Fruit fly (Drosophila melanogaster) whole organism, embryonic: ENCODE measurements around the gene PIG-B.

Source experiments
- B-H1 ChIP-seq: fragments of 200-800 bp; sonication (Bioruptor generic); IDR thresholded peaks from 3 replicates; pipeline ENCODE4 v1.3.6; 2022; ENCODE audit warnings: missing biosample characterization, missing genetic modification characterization
- B-H2 ChIP-seq: fragments of 200-800 bp; sonication (Bioruptor generic); optimal IDR thresholded peaks from 2 replicates; lab custom pipeline; 2018; ENCODE audit warnings: missing biosample characterization, mild to moderate bottlenecking, missing genetic modification characterization
- Blimp-1 ChIP-seq: fragments of 200-800 bp; sonication (Bioruptor generic); optimal IDR thresholded peaks from 3 replicates; lab custom pipeline; 2018; ENCODE audit warnings: missing biosample characterization, missing genetic modification characterization, mild to moderate bottlenecking, moderate library complexity, missing genetic modification reagents
- Bteb2 ChIP-seq: fragments of 200-800 bp; sonication (Bioruptor generic); optimal IDR thresholded peaks from 2 replicates; lab custom pipeline; 2016; ENCODE audit warnings: missing biosample characterization, missing genetic modification characterization
- CG10274 ChIP-seq: fragments of 200-800 bp; sonication (Bioruptor generic); optimal IDR thresholded peaks from 3 replicates; lab custom pipeline; 2017; ENCODE audit warnings: missing biosample characterization, mild to moderate bottlenecking, missing genetic modification characterization
- CG10321 ChIP-seq: fragments of 200-800 bp; sonication (Bioruptor generic); IDR thresholded peaks from 2 replicates; pipeline ENCODE4 v1.3.6; 2022; ENCODE audit warnings: missing biosample characterization, missing genetic modification characterization
- CG10431 ChIP-seq: fragments of 200-800 bp; sonication (Bioruptor generic); optimal IDR thresholded peaks from 3 replicates; lab custom pipeline; 2018; ENCODE audit warnings: missing biosample characterization, mild to moderate bottlenecking, missing genetic modification characterization
- CG10979 ChIP-seq: fragments of 200-800 bp; sonication (Bioruptor generic); optimal IDR thresholded peaks from 2 replicates; lab custom pipeline; 2018; ENCODE audit warnings: missing biosample characterization, mild to moderate bottlenecking, missing genetic modification characterization, moderate library complexity
- CG11696 ChIP-seq: fragments of 200-800 bp; sonication (Bioruptor generic); IDR thresholded peaks from 2 replicates; pipeline ENCODE4 v1.3.6; 2022; ENCODE audit warnings: missing biosample characterization, missing genetic modification characterization
- CG12299 ChIP-seq: fragments of 200-800 bp; sonication (Bioruptor generic); optimal IDR thresholded peaks from 2 replicates; lab custom pipeline; 2018; ENCODE audit warnings: missing biosample characterization, mild to moderate bottlenecking, missing genetic modification characterization
- CG12659 ChIP-seq: fragments of 200-800 bp; sonication (Bioruptor generic); optimal IDR thresholded peaks from 3 replicates; lab custom pipeline; 2017; ENCODE audit warnings: mild to moderate bottlenecking, missing biosample characterization, missing genetic modification reagents, missing genetic modification characterization
- CG12942 ChIP-seq: fragments of 200-800 bp; sonication (Bioruptor generic); optimal IDR thresholded peaks from 3 replicates; lab custom pipeline; 2016; ENCODE audit warnings: missing biosample characterization, missing genetic modification characterization
- CG15011 ChIP-seq: fragments of 200-800 bp; sonication (Bioruptor generic); optimal IDR thresholded peaks from 3 replicates; lab custom pipeline; 2018; ENCODE audit warnings: missing biosample characterization, mild to moderate bottlenecking, missing genetic modification characterization
- CG17359 ChIP-seq: fragments of 200-800 bp; sonication (Bioruptor generic); optimal IDR thresholded peaks from 3 replicates; lab custom pipeline; 2018; ENCODE audit warnings: missing biosample characterization, mild to moderate bottlenecking, missing genetic modification characterization, moderate library complexity
- CG2875 ChIP-seq: fragments of 200-800 bp; sonication (Bioruptor generic); optimal IDR thresholded peaks from 2 replicates; lab custom pipeline; 2017; ENCODE audit warnings: missing biosample characterization, mild to moderate bottlenecking, missing genetic modification characterization, missing genetic modification reagents
- CG31224 ChIP-seq: fragments of 200-800 bp; sonication (Bioruptor generic); IDR thresholded peaks from 2 replicates; pipeline ENCODE4 v1.3.6; 2022; ENCODE audit warnings: missing biosample characterization, missing genetic modification characterization
- CG6254 ChIP-seq: fragments of 200-800 bp; sonication (Bioruptor generic); optimal IDR thresholded peaks from 3 replicates; lab custom pipeline; 2017; ENCODE audit warnings: mild to moderate bottlenecking, missing biosample characterization, missing genetic modification reagents, missing genetic modification characterization
- D ChIP-seq, 2 experiments: fragments of 200-800 bp in 1 of 2; fragments of >200 bp in 1 of 2; sonication (Bioruptor generic) in 1 of 2; optimal IDR thresholded peaks; 2 replicates in 1 of 2; 3 replicates in 1 of 2; lab custom pipeline; 2017; ENCODE audit warnings: mild to moderate bottlenecking in 1 of 2, missing biosample characterization in 1 of 2, missing genetic modification characterization in 1 of 2, missing genetic modification reagents in 1 of 2
- E2f2 ChIP-seq: fragments of 200-800 bp; sonication (Bioruptor generic); IDR thresholded peaks from 2 replicates; pipeline ENCODE4 v1.3.6; 2022; ENCODE audit warnings: missing biosample characterization, missing genetic modification characterization
- Eip74EF ChIP-seq, 2 experiments: fragments of 200-800 bp in 1 of 2; fragments of >200 bp in 1 of 2; sonication (Bioruptor generic) in 1 of 2; optimal IDR thresholded peaks; 2 replicates each; lab custom pipeline; 2017 to 2019; ENCODE audit warnings: missing biosample characterization in 2 of 2, missing genetic modification characterization in 2 of 2, mild to moderate bottlenecking in 1 of 2, moderate library complexity in 1 of 2
- Hr39 ChIP-seq: fragments of >200 bp; optimal IDR thresholded peaks from 2 replicates; lab custom pipeline; 2017
- Kr ChIP-seq: fragments of 200-800 bp; sonication (Bioruptor generic); optimal IDR thresholded peaks from 2 replicates; lab custom pipeline; 2017; ENCODE audit warnings: missing biosample characterization, mild to moderate bottlenecking, missing genetic modification characterization
- Lhr ChIP-seq: fragments of 200-800 bp; sonication (Bioruptor generic); optimal IDR thresholded peaks from 3 replicates; lab custom pipeline; 2017; ENCODE audit warnings: mild to moderate bottlenecking, missing biosample characterization, missing genetic modification reagents, missing genetic modification characterization
- Myb ChIP-seq: fragments of 200-800 bp; sonication (Bioruptor generic); optimal IDR thresholded peaks from 2 replicates; lab custom pipeline; 2016; ENCODE audit warnings: missing biosample characterization, missing genetic modification characterization
- Nf-YB ChIP-seq: fragments of 200-800 bp; sonication (Bioruptor generic); optimal IDR thresholded peaks from 3 replicates; lab custom pipeline; 2019; ENCODE audit warnings: missing biosample characterization, mild to moderate bottlenecking, missing genetic modification characterization, moderate library complexity
- Nf-YC ChIP-seq: fragments of 200-800 bp; optimal IDR thresholded peaks from 3 replicates; lab custom pipeline; 2019; ENCODE audit warnings: missing biosample characterization, mild to moderate bottlenecking, missing genetic modification characterization, moderate library complexity
- ato ChIP-seq: fragments of 200-800 bp; sonication (Bioruptor generic); IDR thresholded peaks from 2 replicates; pipeline ENCODE4 v1.3.6; 2022; ENCODE audit warnings: missing biosample characterization, missing genetic modification characterization; ENCODE audit not compliant: partially characterized antibody
- btn ChIP-seq: fragments of 200-800 bp; sonication (Bioruptor generic); optimal IDR thresholded peaks from 2 replicates; lab custom pipeline; 2016; ENCODE audit warnings: missing biosample characterization, missing genetic modification characterization
- cg ChIP-seq: fragments of 200-800 bp; sonication (Bioruptor generic); optimal IDR thresholded peaks from 3 replicates; lab custom pipeline; 2019; ENCODE audit warnings: missing biosample characterization, mild to moderate bottlenecking, missing genetic modification characterization, moderate library complexity
- corto ChIP-seq: fragments of 200-800 bp; sonication (Bioruptor generic); optimal IDR thresholded peaks from 2 replicates; lab custom pipeline; 2016; ENCODE audit warnings: missing biosample characterization, mild to moderate bottlenecking, missing genetic modification characterization, moderate library complexity
- dati ChIP-seq: fragments of 200-800 bp; sonication (Bioruptor generic); IDR thresholded peaks from 2 replicates; pipeline ENCODE4 v1.3.6; 2022; ENCODE audit warnings: missing biosample characterization, missing genetic modification characterization
- dimm ChIP-seq: fragments of 200-800 bp; sonication (Bioruptor generic); IDR thresholded peaks from 2 replicates; pipeline ENCODE4 v1.3.6; 2022; ENCODE audit warnings: missing biosample characterization, missing genetic modification characterization
- fru ChIP-seq: fragments of >200 bp; optimal IDR thresholded peaks from 2 replicates; lab custom pipeline; 2017
- her ChIP-seq: fragments of 200-800 bp; sonication (Bioruptor generic); optimal IDR thresholded peaks from 2 replicates; lab custom pipeline; 2016; ENCODE audit warnings: missing biosample characterization, missing genetic modification characterization
- jumu ChIP-seq: fragments of 200-800 bp; sonication (Bioruptor generic); optimal IDR thresholded peaks from 3 replicates; lab custom pipeline; 2016; ENCODE audit warnings: missing biosample characterization, missing genetic modification characterization
- lbe ChIP-seq: fragments of 200-800 bp; sonication (Bioruptor generic); optimal IDR thresholded peaks from 2 replicates; lab custom pipeline; 2016; ENCODE audit warnings: missing biosample characterization, mild to moderate bottlenecking, missing genetic modification characterization
- nom ChIP-seq: fragments of 200-800 bp; sonication (Bioruptor generic); optimal IDR thresholded peaks from 2 replicates; lab custom pipeline; 2017; ENCODE audit warnings: missing biosample characterization, missing genetic modification characterization, mild to moderate bottlenecking, moderate library complexity, missing genetic modification reagents
- pros ChIP-seq: fragments of 200-800 bp; sonication (Bioruptor generic); optimal IDR thresholded peaks from 3 replicates; lab custom pipeline; 2019; ENCODE audit warnings: missing biosample characterization, mild to moderate bottlenecking, missing genetic modification characterization, moderate library complexity
- ranshi ChIP-seq: fragments of 200-800 bp; sonication (Bioruptor generic); IDR thresholded peaks from 2 replicates; pipeline ENCODE4 v1.3.6; 2022; ENCODE audit warnings: missing biosample characterization, missing genetic modification characterization
- repo ChIP-seq: fragments of 200-800 bp; sonication (Bioruptor generic); optimal IDR thresholded peaks from 2 replicates; lab custom pipeline; 2016; ENCODE audit warnings: missing biosample characterization, missing genetic modification characterization
- ro ChIP-seq: fragments of 200-800 bp; sonication (Bioruptor generic); IDR thresholded peaks from 2 replicates; pipeline ENCODE4 v1.3.6; 2022; ENCODE audit warnings: missing biosample characterization, missing genetic modification characterization
- salm ChIP-seq: fragments of 200-800 bp; sonication (Bioruptor generic); optimal IDR thresholded peaks from 2 replicates; lab custom pipeline; 2018; ENCODE audit warnings: missing biosample characterization, mild to moderate bottlenecking, missing genetic modification characterization
- shn ChIP-seq: fragments of 200-800 bp; sonication (Bioruptor generic); optimal IDR thresholded peaks from 3 replicates; lab custom pipeline; 2016; ENCODE audit warnings: missing biosample characterization, missing genetic modification characterization
- slbo ChIP-seq: fragments of 200-800 bp; sonication (Bioruptor generic); IDR thresholded peaks from 2 replicates; pipeline ENCODE4 v1.3.6; 2022; ENCODE audit warnings: missing biosample characterization, missing genetic modification characterization
- usp ChIP-seq: fragments of >200 bp; optimal IDR thresholded peaks from 2 replicates; lab custom pipeline; 2017; ENCODE audit warnings: missing biosample characterization, missing genetic modification characterization
- wor ChIP-seq: fragments of 200-800 bp; sonication (Bioruptor generic); IDR thresholded peaks from 2 replicates; pipeline ENCODE4 v1.3.6; 2022; ENCODE audit warnings: missing biosample characterization, missing genetic modification characterization

Gene PIG-B

DNA sequence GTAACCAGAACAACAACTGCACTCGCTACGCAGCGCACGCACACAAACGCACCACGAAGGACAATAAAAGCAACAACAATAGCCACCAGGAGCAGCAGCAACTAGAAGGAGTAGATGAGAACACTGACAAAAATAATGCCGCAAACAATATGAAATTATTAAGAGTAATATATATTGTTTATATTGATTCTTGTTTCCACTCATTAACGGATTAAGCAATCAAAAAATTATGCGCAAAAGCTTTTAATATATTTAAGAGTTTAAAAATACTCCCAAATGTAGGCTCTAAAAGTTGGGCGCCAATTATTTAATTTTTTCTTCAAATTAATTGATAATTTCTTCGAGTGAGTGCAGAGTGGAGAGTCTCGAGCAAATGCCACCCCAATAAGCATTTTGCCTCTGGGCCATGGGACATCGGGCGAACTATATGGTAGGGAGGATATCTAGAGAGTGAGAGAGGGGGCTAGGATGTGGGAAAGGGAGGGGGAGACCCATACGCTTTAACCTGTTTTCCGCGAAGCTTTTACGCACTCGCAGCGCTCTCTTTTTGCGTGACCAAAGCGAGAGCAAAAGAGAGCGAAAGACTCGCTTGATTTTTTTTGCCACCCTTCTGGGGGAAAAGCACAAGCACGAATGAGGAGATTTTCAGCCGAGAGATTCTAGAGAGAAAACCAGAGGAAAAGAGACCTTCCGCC is 13.9 kb downstream of the PIG-B start, which contains the start of gene Rdh (continued):
- TF ChIP-seq jumu, result no peak
- TF ChIP-seq D (optimal IDR thresholded peaks at IDR 0.05; lab: Kevin White, UChicago), result no peak
- peak; percentile 84 for TF ChIP-seq D (GFP tag; optimal IDR thresholded peaks at IDR 0.05; lab: Kevin White, UChicago)
- TF ChIP-seq fru (lab: Kevin White, UChicago), result no peak
- no peak for TF ChIP-seq Hr39 (lab: Kevin White, UChicago)
- TF ChIP-seq CG12299 (tag; lab: Kevin White, UChicago), result peak; percentile 75
- TF ChIP-seq CG10274 (GFP tag; lab: Kevin White, UChicago), result peak; percentile 50
- peak; percentile 85 for TF ChIP-seq CG10979 (tag; lab: Kevin White, UChicago)
- TF ChIP-seq repo, result no peak
- TF ChIP-seq cg (GFP tag; lab: Kevin White, UChicago), result peak; percentile 28
- no peak for TF ChIP-seq nom (GFP tag; lab: Kevin White, UChicago)
- peak; percentile 58 for TF ChIP-seq CG2875 (GFP tag; lab: Kevin White, UChicago)
- no peak for TF ChIP-seq ro
- peak; percentile 79 for TF ChIP-seq Blimp-1
- peak; percentile 45 for TF ChIP-seq wor (GFP tag; lab: Robert Waterston, UW)
- peak; percentile 85 for TF ChIP-seq CG12659 (GFP tag; lab: Kevin White, UChicago)
- TF ChIP-seq dati (GFP tag; lab: Robert Waterston, UW), result no peak
- peak; percentile 22 for TF ChIP-seq Lhr
- peak; percentile 19 for TF ChIP-seq Bteb2 (GFP tag; lab: Kevin White, UChicago)
- TF ChIP-seq dimm, result no peak
- TF ChIP-seq salm (tag; lab: Kevin White, UChicago), result peak; percentile 64
- peak; percentile 79 for TF ChIP-seq CG17359 (tag; lab: Kevin White, UChicago)
- TF ChIP-seq CG31224, result peak; percentile 15; the same call in 1 of the 2 replicates
- no peak for TF ChIP-seq CG10321
- TF ChIP-seq shn (GFP tag; lab: Kevin White, UChicago), result no peak
- peak; percentile 71 for TF ChIP-seq ranshi
- TF ChIP-seq lbe (GFP tag; lab: Kevin White, UChicago), result no peak
- TF ChIP-seq ato (GFP tag; lab: Robert Waterston, UW), result no peak
- TF ChIP-seq CG6254 (GFP tag; lab: Kevin White, UChicago), result peak; percentile 77
- TF ChIP-seq her (GFP tag; lab: Kevin White, UChicago), result no peak
- TF ChIP-seq CG11696, result 0 out of 2 replicates have a peak, but pooled peaks have one; percentile 8
- TF ChIP-seq CG12942 (GFP tag; lab: Kevin White, UChicago), result peak; percentile 41
- TF ChIP-seq CG15011, result peak; percentile 77
- TF ChIP-seq Nf-YC (tag; lab: Kevin White, UChicago), result peak; percentile 74
- peak; percentile 43; the same call in 2 of the 3 replicates for TF ChIP-seq B-H1 (GFP tag; lab: Robert Waterston, UW)
- TF ChIP-seq btn (GFP tag; lab: Kevin White, UChicago), result no peak
- TF ChIP-seq CG10431, result peak; percentile 51
- TF ChIP-seq B-H2, result peak; percentile 81
- TF ChIP-seq pros, result peak; percentile 75
- TF ChIP-seq corto (GFP tag; lab: Kevin White, UChicago), result no peak
- peak in 1 of 2 experiments; percentile 70 for TF ChIP-seq Eip74EF (GFP tag; optimal IDR thresholded peaks at IDR 0.05; lab: Kevin White, UChicago)
- peak; percentile 71 for TF ChIP-seq slbo
- peak; percentile 60 for TF ChIP-seq Nf-YB
- no peak for TF ChIP-seq usp (GFP tag; lab: Kevin White, UChicago)
- TF ChIP-seq Kr (GFP tag; lab: Kevin White, UChicago), result no peak
- no peak for TF ChIP-seq Myb
- peak; percentile 47; the same call in 1 of the 2 replicates for TF ChIP-seq E2f2 (GFP tag; lab: Robert Waterston, UW)
